Worm (Caenorhabditis elegans) whole organism, midembryonic: ENCODE measurements around the gene fbxa-19.

Source experiments
- T22C8.4 ChIP-seq: fragments of 200-800 bp; sonication (Bioruptor generic); IDR thresholded peaks from 2 replicates; pipeline ENCODE4 v1.3.6; 2022; ENCODE audit warnings: missing genetic modification characterization, missing compliant biosample characterization
- cog-1 ChIP-seq: sonication (generic microtip); optimal IDR thresholded peaks from 2 replicates; lab custom pipeline; 2016; ENCODE audit warnings: missing genetic modification characterization, missing compliant biosample characterization

DNA sequence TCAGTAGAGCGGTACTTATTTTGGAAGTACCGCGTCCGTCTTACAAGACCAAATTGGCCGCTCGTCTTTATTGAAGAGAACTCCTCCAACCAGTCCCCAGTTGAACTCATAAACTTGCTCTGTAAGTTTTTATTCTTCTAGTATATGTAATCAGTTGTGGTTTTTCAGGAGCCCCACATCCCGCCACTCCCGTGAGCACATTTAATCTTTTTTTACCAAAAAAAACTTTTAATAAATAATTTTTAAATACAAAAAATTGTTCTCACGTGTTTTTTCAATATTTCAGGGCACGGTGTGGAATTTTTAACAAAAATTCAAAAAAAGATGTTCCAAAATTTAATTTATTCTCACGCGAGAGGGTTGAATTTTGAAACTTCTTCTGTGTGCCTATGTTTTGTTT, 9.3 kb downstream of the fbxa-19 start, which contains the start of gene fbxa-14:
- TF ChIP-seq T22C8.4 (no peak), cog-1 (tag; lab: Kevin White, UChicago) (no peak)
